Worm (Caenorhabditis elegans) whole organism, late embryonic: ENCODE data around the gene C44H4.4.

Experiments
- ceh-22 ChIP-seq: sonication (generic microtip); optimal IDR thresholded peaks from 2 replicates; lab custom pipeline; 2017; ENCODE audit warnings: missing biosample characterization, missing genetic modification characterization
- ceh-34 ChIP-seq: sonication (generic microtip); optimal IDR thresholded peaks from 2 replicates; lab custom pipeline; 2016; ENCODE audit warnings: mild to moderate bottlenecking, missing genetic modification characterization, missing compliant biosample characterization
- dmd-4 ChIP-seq: sonication (generic microtip); optimal IDR thresholded peaks from 2 replicates; lab custom pipeline; 2016; ENCODE audit warnings: borderline replicate concordance, missing genetic modification characterization, missing compliant biosample characterization
- elt-4 ChIP-seq: sonication (generic microtip); optimal IDR thresholded peaks from 2 replicates; lab custom pipeline; 2016; ENCODE audit warnings: missing genetic modification characterization, missing compliant biosample characterization
- fkh-6 ChIP-seq: sonication (generic microtip); optimal IDR thresholded peaks from 2 replicates; lab custom pipeline; 2016; ENCODE audit warnings: missing genetic modification characterization, missing compliant biosample characterization
- gmeb-2 ChIP-seq: sonication (generic microtip); optimal IDR thresholded peaks from 2 replicates; lab custom pipeline; 2016; ENCODE audit warnings: missing genetic modification characterization, inconsistent platforms, missing compliant biosample characterization
- hlh-8 ChIP-seq: sonication (generic microtip); optimal IDR thresholded peaks from 2 replicates; lab custom pipeline; 2016; ENCODE audit warnings: missing genotype, missing genetic modification characterization, missing compliant biosample characterization
- nfya-1 ChIP-seq: sonication (generic microtip); optimal IDR thresholded peaks from 2 replicates; lab custom pipeline; 2017; ENCODE audit warnings: missing genetic modification characterization, mild to moderate bottlenecking, missing compliant biosample characterization, antibody characterized with exemption, moderate library complexity
- pag-3 ChIP-seq: sonication (generic microtip); optimal IDR thresholded peaks from 2 replicates; lab custom pipeline; 2016; ENCODE audit warnings: missing compliant biosample characterization, missing genetic modification characterization, borderline replicate concordance
- pqm-1 ChIP-seq: sonication (generic microtip); optimal IDR thresholded peaks from 2 replicates; lab custom pipeline; 2016; ENCODE audit warnings: missing genetic modification characterization, missing compliant biosample characterization
- ref-2 ChIP-seq: sonication (generic microtip); optimal IDR thresholded peaks from 2 replicates; lab custom pipeline; 2016; ENCODE audit warnings: missing genetic modification characterization, missing compliant biosample characterization
- syd-9 ChIP-seq: sonication (generic microtip); optimal IDR thresholded peaks from 2 replicates; lab custom pipeline; 2016; ENCODE audit warnings: mild to moderate bottlenecking, missing genetic modification characterization, moderate library complexity, missing compliant biosample characterization
- unc-42 ChIP-seq: sonication (generic microtip); optimal IDR thresholded peaks from 2 replicates; lab custom pipeline; 2016; ENCODE audit warnings: missing genotype, missing genetic modification characterization, missing compliant biosample characterization
- unc-86 ChIP-seq: sonication (generic microtip); optimal IDR thresholded peaks from 2 replicates; lab custom pipeline; 2016; ENCODE audit warnings: missing genetic modification characterization, missing compliant biosample characterization

ce11 chrX:14607770-14608169, 18.9 kb upstream of the C44H4.4 start:
- TF ChIP-seq unc-86 (tag; lab: Kevin White, UChicago) (no peak), ceh-22 (tag; lab: Kevin White, UChicago) (no peak), unc-42 (no peak), gmeb-2 (tag; lab: Kevin White, UChicago) (no peak), elt-4 (tag; lab: Kevin White, UChicago) (no peak), ceh-34 (no peak), syd-9 (tag; lab: Kevin White, UChicago) (no peak), ref-2 (tag; lab: Kevin White, UChicago) (no peak), hlh-8 (tag; lab: Kevin White, UChicago) (no peak), pag-3 (tag; lab: Kevin White, UChicago) (no peak), dmd-4 (no peak), pqm-1 (tag; lab: Kevin White, UChicago) (no peak), nfya-1 (no peak), fkh-6 (tag; lab: Kevin White, UChicago) (no peak)
